Worm (Caenorhabditis elegans): ENCODE data around the gene sph-1.

Gene sph-1

ce11 chrIV:8102231-8102630, 31.1 kb downstream of the sph-1 start, which contains the start of gene Y42H9AR.5:
Gene Y42H9AR.5, plus strand, starts transcription at chrIV:8102531.
- TF ChIP-seq flh-1 (GFP tag; optimal IDR thresholded peaks at IDR 0.05), result no peak
- TF ChIP-seq lin-13 (tag; optimal IDR thresholded peaks at IDR 0.05), result no peak
- no peak for TF ChIP-seq hlh-1 (tag; optimal IDR thresholded peaks at IDR 0.05)
- TF ChIP-seq elt-3 (tag; optimal IDR thresholded peaks at IDR 0.05), result no peak
- no peak for TF ChIP-seq unc-120 (tag; optimal IDR thresholded peaks at IDR 0.05; ENCODE audit: poor library complexity, severe bottlenecking)
- TF ChIP-seq zip-8 (tag; optimal IDR thresholded peaks at IDR 0.05), result no peak
- TF ChIP-seq ceh-43 (GFP tag; optimal IDR thresholded peaks at IDR 0.05), result no peak
- TF ChIP-seq bed-3 (GFP tag; optimal IDR thresholded peaks at IDR 0.05), result no peak
- TF ChIP-seq mls-2 (tag; optimal IDR thresholded peaks at IDR 0.05), result no peak
- no peak for TF ChIP-seq drap-1 (GFP tag; optimal IDR thresholded peaks at IDR 0.05)
- no peak for TF ChIP-seq ceh-39 (tag; optimal IDR thresholded peaks at IDR 0.05)
- no peak for TF ChIP-seq elt-1 (tag; optimal IDR thresholded peaks at IDR 0.05; ENCODE audit: borderline replicate concordance, insufficient read depth)
- no peak for TF ChIP-seq ceh-83 (GFP tag; optimal IDR thresholded peaks at IDR 0.05)
- no peak for TF ChIP-seq ztf-11 (tag; optimal IDR thresholded peaks at IDR 0.05)

- no peak for TF ChIP-seq nhr-12 (tag; optimal IDR thresholded peaks at IDR 0.05)
- no peak for TF ChIP-seq zip-8 (tag; optimal IDR thresholded peaks at IDR 0.05)
- no peak for TF ChIP-seq mab-5 (tag; optimal IDR thresholded peaks at IDR 0.05)
- TF ChIP-seq ceh-39 (tag; optimal IDR thresholded peaks at IDR 0.05), result no peak
- TF ChIP-seq pha-4 (tag; optimal IDR thresholded peaks at IDR 0.05), result no peak
- TF ChIP-seq cnd-1 (tag; optimal IDR thresholded peaks at IDR 0.05), result no peak
These were observed 33.8 kb downstream of the sph-1 start, which contains the start of gene Y42H9AR.2 for ce11 chrIV:8099601-8100000. Gene Y42H9AR.2, plus strand, starts transcription at chrIV:8099901.

ce11 chrIV:8096375-8096774, 37.0 kb downstream of the sph-1 start:
- TF ChIP-seq nhr-12 (tag; optimal IDR thresholded peaks at IDR 0.05) (no peak), ces-1 (GFP tag; optimal IDR thresholded peaks at IDR 0.05) (peak; percentile 75)

- TF ChIP-seq lsy-2 (tag; optimal IDR thresholded peaks at IDR 0.05) (no peak), blmp-1 (tag; optimal IDR thresholded peaks at IDR 0.05) (no peak), snpc-4 (tag; optimal IDR thresholded peaks at IDR 0.05) (no peak), nhr-2 (tag; optimal IDR thresholded peaks at IDR 0.05) (no peak)
These were observed 41.8 kb downstream of the sph-1 start for ce11 chrIV:8091539-8091938.

- TF ChIP-seq ceh-39 (tag; optimal IDR thresholded peaks at IDR 0.05), result no peak
- no peak for TF ChIP-seq snpc-4 (tag; optimal IDR thresholded peaks at IDR 0.05)
- TF ChIP-seq ztf-11 (tag; optimal IDR thresholded peaks at IDR 0.05), result no peak
- TF ChIP-seq ceh-43 (GFP tag; optimal IDR thresholded peaks at IDR 0.05), result no peak
- TF ChIP-seq unc-39 (tag; optimal IDR thresholded peaks at IDR 0.05), result no peak
- no peak for TF ChIP-seq ces-1 (GFP tag; optimal IDR thresholded peaks at IDR 0.05)
- no peak for TF ChIP-seq mab-5 (tag; optimal IDR thresholded peaks at IDR 0.05)
- no peak for TF ChIP-seq nhr-2 (tag; optimal IDR thresholded peaks at IDR 0.05)
- no peak for TF ChIP-seq flh-1 (GFP tag; optimal IDR thresholded peaks at IDR 0.05)
- TF ChIP-seq nhr-12 (tag; optimal IDR thresholded peaks at IDR 0.05), result no peak
- no peak for TF ChIP-seq sem-2 (GFP tag; optimal IDR thresholded peaks at IDR 0.05)
- no peak for TF ChIP-seq bed-3 (GFP tag; optimal IDR thresholded peaks at IDR 0.05)
- TF ChIP-seq lin-13 (tag; optimal IDR thresholded peaks at IDR 0.05), result no peak
These were observed 46.8 kb downstream of the sph-1 start, which contains the start of gene nsy-7 for ce11 chrIV:8086552-8086951. Gene nsy-7, minus strand, starts transcription at chrIV:8086652.

Data from whole organism, mixed stage, embryonic.